Fruit fly (Drosophila melanogaster) ovary, adult (tissue): Measurements from ENCODE around the gene Rcd5.

Source experiments
- CG17801 ChIP-seq: fragments of 200-800 bp; optimal IDR thresholded peaks from 2 replicates; lab custom pipeline; 2019; ENCODE audit warnings: missing biosample characterization, mild to moderate bottlenecking, missing genetic modification characterization, moderate library complexity; ENCODE audit not compliant: partially characterized antibody

The Rcd5 gene

dm6 chr3L:4073755-4074154 lies 33.4 kb downstream of the Rcd5 start, which contains the start of gene Faa:
Gene Faa, minus strand, starts transcription at chr3L:4073954.
- TF ChIP-seq CG17801 (GFP tag; lab: Kevin White, UChicago) = no peak

dm6 chr3L:4076907-4077306 lies 36.6 kb downstream of the Rcd5 start:
- no peak for TF ChIP-seq CG17801 (GFP tag; lab: Kevin White, UChicago)

DNA sequence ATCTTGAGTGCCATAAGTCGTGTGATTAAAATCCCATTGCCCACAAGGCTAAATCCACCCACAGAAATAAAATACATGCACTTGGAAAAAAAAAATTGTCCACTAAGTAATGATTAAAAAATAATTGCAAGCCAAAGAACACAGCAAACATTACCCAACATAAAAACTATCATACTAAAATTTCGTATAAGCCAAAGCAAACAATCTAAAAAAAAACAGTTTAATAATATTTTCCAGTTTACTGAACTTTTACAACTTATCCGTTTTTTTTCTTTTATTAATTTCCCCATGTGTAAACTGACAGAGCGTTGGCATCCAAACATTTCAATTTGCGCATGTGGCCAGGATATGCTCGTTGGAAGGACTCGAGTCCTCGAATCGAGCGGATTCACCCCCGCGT lies 39.9 kb downstream of the Rcd5 start:
- no peak for TF ChIP-seq CG17801 (GFP tag; lab: Kevin White, UChicago)

dm6 chr3L:4081243-4081642 lies 40.9 kb downstream of the Rcd5 start:
- no peak for TF ChIP-seq CG17801 (GFP tag; lab: Kevin White, UChicago)

- TF ChIP-seq CG17801 (GFP tag; lab: Kevin White, UChicago) = no peak
These were observed 43.1 kb downstream of the Rcd5 start for dm6 chr3L:4083442-4083841.

DNA sequence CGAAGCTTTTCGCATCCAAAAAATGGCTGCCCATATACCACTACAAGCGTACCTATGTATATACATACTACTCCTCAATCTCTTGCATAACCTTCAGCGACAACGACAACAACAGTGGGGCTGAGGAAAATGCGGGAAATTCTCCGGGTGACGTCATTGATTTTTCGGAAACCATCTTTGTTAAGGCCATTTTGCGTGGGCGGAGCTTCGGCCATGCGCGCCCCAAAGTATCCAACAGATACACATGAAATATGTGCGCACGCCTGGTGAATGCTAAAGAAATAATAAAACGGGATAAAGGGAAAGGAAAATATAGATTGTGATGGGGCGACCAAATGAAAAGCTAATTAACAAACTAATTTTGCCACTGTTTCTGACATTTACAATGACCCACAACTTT lies 45.5 kb downstream of the Rcd5 start:
- no peak for TF ChIP-seq CG17801 (GFP tag; lab: Kevin White, UChicago)

dm6 chr3L:4087281-4087680 lies 47.0 kb downstream of the Rcd5 start, which contains the start of gene CG14989:
Gene CG14989, plus strand, starts transcription at chr3L:4087581.
- TF ChIP-seq CG17801 (GFP tag; lab: Kevin White, UChicago) = no peak

- TF ChIP-seq CG17801 (GFP tag; lab: Kevin White, UChicago) = no peak
These were observed 48.4 kb downstream of the Rcd5 start, which contains the start of gene Gad1 for dm6 chr3L:4088694-4089190. Gene Gad1, minus strand, starts transcription at chr3L:4088744.
